Worm (Caenorhabditis elegans) whole organism, L3 larva: Measurements from ENCODE around the gene srb-16.

ENCODE experiments used
- ZK546.5 ChIP-seq: sonication (generic microtip); optimal IDR thresholded peaks from 2 replicates; lab custom pipeline; 2017; ENCODE audit warnings: missing biosample characterization, missing genetic modification characterization
- aly-2 ChIP-seq: fragments of 150-350 bp; optimal IDR thresholded peaks from 2 replicates; lab custom pipeline; 2014; ENCODE audit warnings: missing biosample characterization, missing genetic modification characterization
- ceh-28 ChIP-seq: fragments of 150-350 bp; optimal IDR thresholded peaks from 2 replicates; lab custom pipeline; 2014; ENCODE audit warnings: missing biosample characterization, missing genetic modification reagents, missing genetic modification characterization
- ceh-9 ChIP-seq: sonication (generic microtip); optimal IDR thresholded peaks from 2 replicates; lab custom pipeline; 2018; ENCODE audit warnings: missing biosample characterization, missing genetic modification characterization
- daf-12 ChIP-seq: fragments of 150-350 bp; optimal IDR thresholded peaks from 2 replicates; lab custom pipeline; 2014; ENCODE audit warnings: missing biosample characterization, missing genetic modification reagents, missing genetic modification characterization
- egl-27 ChIP-seq: sonication (generic microtip); optimal IDR thresholded peaks from 4 replicates; lab custom pipeline; 2017; ENCODE audit warnings: missing biosample characterization, missing genetic modification reagents, missing genetic modification characterization
- egl-5 ChIP-seq: fragments of 150-350 bp; optimal IDR thresholded peaks from 2 replicates; lab custom pipeline; 2017; ENCODE audit warnings: missing biosample characterization, missing genetic modification reagents, missing genetic modification characterization, inconsistent platforms
- elt-1 ChIP-seq: fragments of 150-350 bp; optimal IDR thresholded peaks from 2 replicates; lab custom pipeline; 2014; ENCODE audit warnings: missing biosample characterization, missing genetic modification characterization
- elt-2 ChIP-seq: sonication (generic microtip); optimal IDR thresholded peaks from 2 replicates; lab custom pipeline; 2016; ENCODE audit warnings: missing genetic modification reagents, mild to moderate bottlenecking, missing genetic modification characterization, missing compliant biosample characterization
- elt-3 ChIP-seq, 3 experiments: fragments of 150-350 bp in 1 of 3; sonication (generic microtip) in 2 of 3; optimal IDR thresholded peaks; 2 replicates in 2 of 3; 4 replicates in 1 of 3; lab custom pipeline; 2014 to 2017; ENCODE audit warnings: missing biosample characterization in 3 of 3, missing genetic modification characterization in 3 of 3
- eor-1 ChIP-seq, 2 experiments: fragments of 150-350 bp; optimal IDR thresholded peaks; 2 replicates each; lab custom pipeline; 2014 to 2018; ENCODE audit warnings: missing biosample characterization in 2 of 2, missing genetic modification characterization in 2 of 2
- fkh-10 ChIP-seq: sonication (generic microtip); optimal IDR thresholded peaks from 2 replicates; lab custom pipeline; 2017; ENCODE audit warnings: missing biosample characterization, missing genetic modification reagents, missing genetic modification characterization
- fkh-2 ChIP-seq: fragments of 150-350 bp; optimal IDR thresholded peaks from 2 replicates; lab custom pipeline; 2014; ENCODE audit warnings: missing biosample characterization, missing genetic modification reagents, missing genetic modification characterization
- jun-1 ChIP-seq: fragments of 150-350 bp; optimal IDR thresholded peaks from 2 replicates; lab custom pipeline; 2014; ENCODE audit warnings: missing biosample characterization, missing genetic modification reagents, missing genetic modification characterization
- lin-15B ChIP-seq: fragments of 150-350 bp; optimal IDR thresholded peaks from 2 replicates; lab custom pipeline; 2014; ENCODE audit warnings: missing biosample characterization, missing genetic modification characterization
- lin-39 ChIP-seq: fragments of 150-350 bp; optimal IDR thresholded peaks from 2 replicates; lab custom pipeline; 2018; ENCODE audit warnings: missing biosample characterization, missing genetic modification reagents, missing genetic modification characterization
- lsy-12 ChIP-seq: sonication (generic microtip); optimal IDR thresholded peaks from 2 replicates; lab custom pipeline; 2016; ENCODE audit warnings: mild to moderate bottlenecking, missing genetic modification characterization, missing compliant biosample characterization
- mdl-1 ChIP-seq: fragments of 150-350 bp; optimal IDR thresholded peaks from 2 replicates; lab custom pipeline; 2014; ENCODE audit warnings: missing biosample characterization, missing genetic modification characterization
- mml-1 ChIP-seq: fragments of 150-350 bp; sonication (generic microtip); optimal IDR thresholded peaks from 3 replicates; lab custom pipeline; 2014; ENCODE audit warnings: missing biosample characterization, missing genetic modification characterization
- nhr-11 ChIP-seq: fragments of 150-350 bp; optimal IDR thresholded peaks from 2 replicates; lab custom pipeline; 2014; ENCODE audit warnings: missing biosample characterization, missing genetic modification characterization
- nhr-12 ChIP-seq: fragments of 150-350 bp; optimal IDR thresholded peaks from 2 replicates; lab custom pipeline; 2014; ENCODE audit warnings: missing biosample characterization, missing genetic modification characterization
- nhr-23 ChIP-seq: fragments of 150-350 bp; optimal IDR thresholded peaks from 2 replicates; lab custom pipeline; 2014; ENCODE audit warnings: missing biosample characterization, missing genetic modification reagents, missing genetic modification characterization
- nhr-237 ChIP-seq: fragments of 150-350 bp; optimal IDR thresholded peaks from 2 replicates; lab custom pipeline; 2014; ENCODE audit warnings: missing biosample characterization, missing genetic modification characterization
- nhr-25 ChIP-seq: sonication (generic microtip); optimal IDR thresholded peaks from 2 replicates; lab custom pipeline; 2017; ENCODE audit warnings: missing biosample characterization, missing genetic modification characterization
- nhr-28 ChIP-seq: fragments of 150-350 bp; optimal IDR thresholded peaks from 2 replicates; lab custom pipeline; 2014; ENCODE audit warnings: missing biosample characterization, missing genetic modification characterization
- nhr-43 ChIP-seq: sonication (generic microtip); optimal IDR thresholded peaks from 2 replicates; lab custom pipeline; 2016; ENCODE audit warnings: mild to moderate bottlenecking, missing genetic modification characterization, missing compliant biosample characterization; ENCODE audit not compliant: poor library complexity, severe bottlenecking
- nhr-67 ChIP-seq: fragments of 150-350 bp; optimal IDR thresholded peaks from 2 replicates; lab custom pipeline; 2014; ENCODE audit warnings: missing biosample characterization, missing genetic modification characterization
- nhr-76 ChIP-seq: fragments of 150-350 bp; sonication (generic microtip); optimal IDR thresholded peaks from 5 replicates; lab custom pipeline; 2014; ENCODE audit warnings: missing biosample characterization, missing genetic modification characterization
- nhr-77 ChIP-seq: fragments of 150-350 bp; optimal IDR thresholded peaks from 2 replicates; lab custom pipeline; 2014; ENCODE audit warnings: missing biosample characterization, missing genetic modification characterization
- pqm-1 ChIP-seq: fragments of 150-350 bp; optimal IDR thresholded peaks from 2 replicates; lab custom pipeline; 2017; ENCODE audit warnings: missing biosample characterization, missing genetic modification characterization, inconsistent platforms
- sea-2 ChIP-seq: fragments of 150-350 bp; sonication (generic microtip); optimal IDR thresholded peaks from 4 replicates; lab custom pipeline; 2014; ENCODE audit warnings: missing biosample characterization, missing genetic modification reagents, missing genetic modification characterization
- skn-1 ChIP-seq: fragments of 150-350 bp; optimal IDR thresholded peaks from 2 replicates; lab custom pipeline; 2014; ENCODE audit warnings: missing biosample characterization, missing genetic modification characterization
- snpc-4 ChIP-seq: fragments of 150-350 bp; optimal IDR thresholded peaks from 2 replicates; lab custom pipeline; 2014; ENCODE audit warnings: missing biosample characterization, missing genetic modification characterization
- tbx-2 ChIP-seq: sonication (generic microtip); optimal IDR thresholded peaks from 2 replicates; lab custom pipeline; 2016; ENCODE audit warnings: mild to moderate bottlenecking, missing genetic modification characterization, missing compliant biosample characterization
- unc-39 ChIP-seq: sonication (generic microtip); optimal IDR thresholded peaks from 4 replicates; lab custom pipeline; 2017; ENCODE audit warnings: missing biosample characterization, missing genetic modification characterization
- unc-62 ChIP-seq: fragments of 150-350 bp; sonication (generic microtip); optimal IDR thresholded peaks from 4 replicates; lab custom pipeline; 2014; ENCODE audit warnings: missing biosample characterization, missing genetic modification reagents, missing genetic modification characterization
- ztf-11 ChIP-seq: fragments of 150-350 bp; optimal IDR thresholded peaks from 2 replicates; lab custom pipeline; 2014; ENCODE audit warnings: missing biosample characterization, missing genetic modification characterization
- ztf-4 ChIP-seq: fragments of 150-350 bp; optimal IDR thresholded peaks from 2 replicates; lab custom pipeline; 2014; ENCODE audit warnings: missing biosample characterization, missing genetic modification characterization

The srb-16 gene

ce11 chrII:5157525-5157924, 6.8 kb upstream of the srb-16 start, which contains the start of gene srb-13:
srb-13 (minus strand) TSS chrII:5157625.
- TF ChIP-seq nhr-77 (tag; lab: Kevin White, UChicago) (no peak), ceh-28 (tag; lab: Kevin White, UChicago) (no peak), fkh-10 (no peak), tbx-2 (tag; lab: Kevin White, UChicago) (no peak), daf-12 (tag; lab: Kevin White, UChicago) (no peak), egl-5 (tag; lab: Kevin White, UChicago) (no peak), snpc-4 (no peak), nhr-23 (no peak), lin-39 (tag; lab: Kevin White, UChicago) (no peak), elt-2 (tag; lab: Kevin White, UChicago) (no peak), aly-2 (tag; lab: Kevin White, UChicago) (no peak), unc-39 (tag; lab: Kevin White, UChicago) (no peak), fkh-2 (no peak), nhr-12 (no peak), unc-62 (GFP tag; lab: Kevin White, UChicago) (no peak)
- TF ChIP-seq, all 47 proteins: peak for 0

ce11 chrII:5156983-5157382, 6.3 kb upstream of the srb-16 start, which contains the start of gene msp-45:
msp-45 (minus strand) TSS chrII:5157083.
- no peak for TF ChIP-seq nhr-23
- TF ChIP-seq egl-5 (tag; lab: Kevin White, UChicago), result no peak
- no peak for TF ChIP-seq nhr-11 (tag; lab: Kevin White, UChicago)
- TF ChIP-seq ztf-4 (tag; lab: Kevin White, UChicago), result no peak
- TF ChIP-seq lin-39 (tag; lab: Kevin White, UChicago), result no peak
- no peak for TF ChIP-seq pqm-1 (tag; lab: Kevin White, UChicago)
- TF ChIP-seq nhr-237 (tag; lab: Kevin White, UChicago), result no peak
- no peak for TF ChIP-seq mml-1 (tag; lab: Kevin White, UChicago)
- no peak for TF ChIP-seq egl-27
- TF ChIP-seq nhr-12, result no peak
- no peak for TF ChIP-seq lin-15B (tag; lab: Kevin White, UChicago)
- TF ChIP-seq sea-2 (GFP tag; lab: Kevin White, UChicago), result no peak
- TF ChIP-seq nhr-25 (tag; lab: Kevin White, UChicago), result no peak
- no peak for TF ChIP-seq fkh-10

DNA sequence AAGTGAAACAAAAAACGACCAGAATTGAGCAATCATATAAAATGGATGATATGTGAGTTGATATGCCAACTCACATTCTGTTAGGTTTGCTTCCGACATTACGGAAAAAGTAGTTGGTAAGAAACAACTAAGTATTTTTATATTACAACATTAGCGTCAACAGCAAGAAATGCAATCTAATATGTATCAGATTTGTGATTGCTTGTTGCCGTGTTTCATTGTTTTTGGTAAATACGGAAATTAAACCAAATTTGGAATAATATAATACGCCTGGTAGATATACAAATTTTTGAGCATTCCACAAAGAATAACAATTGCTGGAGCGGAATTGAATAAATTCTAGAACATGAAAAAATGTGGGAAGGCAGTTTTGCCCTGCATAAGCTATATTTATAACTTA, 3.8 kb upstream of the srb-16 start, which contains the start of gene srb-12:
srb-12 (minus strand) TSS at position 101 of the 400 bp plus-strand sequence.
- TF ChIP-seq nhr-23, result no peak
- no peak for TF ChIP-seq nhr-77 (tag; lab: Kevin White, UChicago)
- no peak for TF ChIP-seq nhr-12
- no peak for TF ChIP-seq mml-1 (tag; lab: Kevin White, UChicago)
- TF ChIP-seq skn-1 (tag; lab: Kevin White, UChicago), result no peak
- no peak for TF ChIP-seq elt-1 (tag; lab: Kevin White, UChicago)
- TF ChIP-seq ztf-11 (tag; lab: Kevin White, UChicago), result no peak
- TF ChIP-seq snpc-4, result no peak
- TF ChIP-seq aly-2 (tag; lab: Kevin White, UChicago), result no peak
- no peak for TF ChIP-seq nhr-76 (tag; lab: Kevin White, UChicago)
- no peak for TF ChIP-seq nhr-43
- TF ChIP-seq sea-2 (GFP tag; lab: Kevin White, UChicago), result no peak
- no peak for TF ChIP-seq lin-15B (tag; lab: Kevin White, UChicago)
- no peak for TF ChIP-seq mdl-1 (tag; lab: Kevin White, UChicago)
- TF ChIP-seq ZK546.5 (tag; lab: Kevin White, UChicago), result no peak
- TF ChIP-seq eor-1 (tag; optimal IDR thresholded peaks at IDR 0.05; lab: Kevin White, UChicago), result no peak
- no peak for TF ChIP-seq nhr-11 (tag; lab: Kevin White, UChicago)
- no peak for TF ChIP-seq unc-62 (GFP tag; lab: Kevin White, UChicago)
- no peak for TF ChIP-seq ceh-9 (tag; lab: Kevin White, UChicago)

DNA sequence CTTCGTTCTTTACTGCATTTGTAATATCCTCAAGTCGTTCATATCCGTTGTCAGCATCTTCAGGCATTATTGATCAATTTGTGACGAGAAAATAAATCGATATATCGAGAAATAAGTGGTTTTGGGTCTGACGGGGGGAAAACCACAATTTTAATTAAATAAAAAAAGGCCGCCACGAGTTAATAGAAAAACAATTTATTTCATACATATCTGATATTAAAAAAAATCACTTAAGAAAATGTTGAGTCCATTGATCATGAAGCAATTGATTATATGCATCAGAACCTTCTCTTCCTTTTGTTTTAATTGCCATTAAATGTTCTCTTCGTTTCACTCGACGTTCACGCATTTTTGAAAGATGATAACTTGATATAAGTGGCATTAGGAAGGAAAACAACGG, 2.4 kb downstream of the srb-16 start, which contains the start of gene F58A6.5:
F58A6.5 (minus strand) TSS at position 101 of the 400 bp plus-strand sequence.
- TF ChIP-seq unc-62 (GFP tag; lab: Kevin White, UChicago), result no peak
- TF ChIP-seq elt-3 (tag; optimal IDR thresholded peaks at IDR 0.05; lab: Kevin White, UChicago), result no peak
- no peak for TF ChIP-seq nhr-237 (tag; lab: Kevin White, UChicago)
- TF ChIP-seq nhr-67, result no peak
- TF ChIP-seq ceh-9 (tag; lab: Kevin White, UChicago), result no peak
- no peak for TF ChIP-seq lin-15B (tag; lab: Kevin White, UChicago)
- no peak for TF ChIP-seq lin-39 (tag; lab: Kevin White, UChicago)
- TF ChIP-seq fkh-2, result no peak
- TF ChIP-seq nhr-28 (tag; lab: Kevin White, UChicago), result no peak
- TF ChIP-seq skn-1 (tag; lab: Kevin White, UChicago), result no peak
- no peak for TF ChIP-seq jun-1 (tag; lab: Kevin White, UChicago)
- no peak for TF ChIP-seq pqm-1 (tag; lab: Kevin White, UChicago)
- TF ChIP-seq nhr-76 (tag; lab: Kevin White, UChicago), result no peak
- no peak for TF ChIP-seq lsy-12 (tag; lab: Kevin White, UChicago)
- TF ChIP-seq ceh-28 (tag; lab: Kevin White, UChicago), result no peak
- TF ChIP-seq unc-39 (tag; lab: Kevin White, UChicago), result no peak
- TF ChIP-seq elt-1 (tag; lab: Kevin White, UChicago), result no peak
- no peak for TF ChIP-seq ZK546.5 (tag; lab: Kevin White, UChicago)
